Fruit fly (Drosophila melanogaster): ENCODE results near the gene CG9592.

Gene CG9592

dm6 chr3L:14552925-14553239, 35.3 kb downstream of the CG9592 start:
- TF ChIP-seq CG4424 (GFP tag; optimal IDR thresholded peaks at IDR 0.05) (no peak), Drgx (GFP tag; IDR thresholded peaks at IDR 0.05) (peak; percentile 93), maf-S (GFP tag; optimal IDR thresholded peaks at IDR 0.05) (no peak), ems (GFP tag; optimal IDR thresholded peaks at IDR 0.05) (no peak), CG9727 (GFP tag; optimal IDR thresholded peaks at IDR 0.05) (peak; percentile 1), CG11504 (tag; optimal IDR thresholded peaks at IDR 0.05) (peak; percentile 20), tin (GFP tag; optimal IDR thresholded peaks at IDR 0.05) (peak; percentile 14), zfh1 (GFP tag; IDR thresholded peaks at IDR 0.05) (0 out of 3 replicates have a peak, but pooled peaks have one; percentile 55), Adf1 (GFP tag; IDR thresholded peaks at IDR 0.05) (no peak), Optix (GFP tag; IDR thresholded peaks at IDR 0.05) (no peak), trem (tag; optimal IDR thresholded peaks at IDR 0.05) (peak; percentile 24), CG2712 (tag; optimal IDR thresholded peaks at IDR 0.05) (peak; percentile 3), CG1603 (tag; optimal IDR thresholded peaks at IDR 0.05) (peak; percentile 49), Med (GFP tag) (peak; percentile 51), nom (GFP tag; optimal IDR thresholded peaks at IDR 0.05) (peak; percentile 94), nerfin-1 (tag; optimal IDR thresholded peaks at IDR 0.05) (no peak), phol (tag; optimal IDR thresholded peaks at IDR 0.05) (peak; percentile 8), D (optimal IDR thresholded peaks at IDR 0.05) (no peak), D (GFP tag; optimal IDR thresholded peaks at IDR 0.05) (peak; percentile 29), pan (optimal IDR thresholded peaks at IDR 0.05) (no peak), pan (GFP tag; optimal IDR thresholded peaks at IDR 0.05 in 1 of 2, IDR thresholded peaks at IDR 0.05 in 1 of 2) (no peak), CG14710 (tag; optimal IDR thresholded peaks at IDR 0.05) (peak; percentile 2), row (GFP tag; IDR thresholded peaks at IDR 0.05) (0 out of 3 replicates have a peak, but pooled peaks have one; percentile 17), CG43689 (GFP tag; IDR thresholded peaks at IDR 0.05) (no peak), lola (GFP tag; optimal IDR thresholded peaks at IDR 0.05) (peak in 1 of 3 experiments; percentile 29), CG4404 (GFP tag; IDR thresholded peaks at IDR 0.05) (no peak), CG2875 (GFP tag; optimal IDR thresholded peaks at IDR 0.05) (peak; percentile 16), CG18262 (tag; optimal IDR thresholded peaks at IDR 0.05) (peak; percentile 26), gem (tag; optimal IDR thresholded peaks at IDR 0.05) (peak; percentile 30), CG10979 (tag; optimal IDR thresholded peaks at IDR 0.05) (peak; percentile 50), fd96Cb (tag; optimal IDR thresholded peaks at IDR 0.05) (peak; percentile 13), Hsf (GFP tag; optimal IDR thresholded peaks at IDR 0.05) (peak; percentile 6), Xrp1 (GFP tag; IDR thresholded peaks at IDR 0.05) (peak; percentile 26; the same call in 1 of the 2 replicates), H15 (GFP tag; IDR thresholded peaks at IDR 0.05) (0 out of 3 replicates have a peak, but pooled peaks have one; percentile 15), Deaf1 (tag; optimal IDR thresholded peaks at IDR 0.05) (no peak), sc (optimal IDR thresholded peaks at IDR 0.05) (no peak), sc (GFP tag; optimal IDR thresholded peaks at IDR 0.05) (peak; percentile 30), CG6689 (GFP tag; IDR thresholded peaks at IDR 0.05) (no peak), tna (GFP tag; IDR thresholded peaks at IDR 0.05; ENCODE audit: partially characterized antibody) (no peak), CG8388 (GFP tag; optimal IDR thresholded peaks at IDR 0.05) (peak; percentile 11), Chrac-16 (GFP tag; optimal IDR thresholded peaks at IDR 0.05) (no peak), D19B (GFP tag; optimal IDR thresholded peaks at IDR 0.05) (no peak), dmrt99B (tag; optimal IDR thresholded peaks at IDR 0.05) (peak; percentile 13), bsh (GFP tag; optimal IDR thresholded peaks at IDR 0.05) (peak; percentile 37 to 94), sens (GFP tag) (peak; percentile 88), dmrt11E (tag; optimal IDR thresholded peaks at IDR 0.05) (peak; percentile 65), ranshi (GFP tag; IDR thresholded peaks at IDR 0.05) (0 out of 2 replicates have a peak, but pooled peaks have one; percentile 9), Sox102F (GFP tag; optimal IDR thresholded peaks at IDR 0.05) (peak; percentile 14), prd (optimal IDR thresholded peaks at IDR 0.05) (no peak), prd (GFP tag; IDR thresholded peaks at IDR 0.05) (0 out of 3 replicates have a peak, but pooled peaks have one; percentile 11), sd (tag; optimal IDR thresholded peaks at IDR 0.05) (no peak)

All from whole organism, embryonic.